Fruit fly (Drosophila melanogaster) whole organism, prepupa: ENCODE measurements around the gene Galk.

Source experiments
- Blimp-1 ChIP-seq: fragments of 200-800 bp; sonication (Bioruptor generic); optimal IDR thresholded peaks from 3 replicates; lab custom pipeline; 2017; ENCODE audit warnings: missing biosample characterization, missing genetic modification characterization, mild to moderate bottlenecking, moderate library complexity, missing genetic modification reagents
- CG10631 ChIP-seq: fragments of 200-800 bp; sonication (Bioruptor generic); optimal IDR thresholded peaks from 2 replicates; lab custom pipeline; 2016; ENCODE audit warnings: missing biosample characterization, missing genetic modification characterization
- CG1621 ChIP-seq: fragments of 200-800 bp; sonication (Bioruptor generic); optimal IDR thresholded peaks from 3 replicates; lab custom pipeline; 2018; ENCODE audit warnings: missing biosample characterization, mild to moderate bottlenecking, missing genetic modification characterization
- CG31627 ChIP-seq: fragments of 200-800 bp; sonication (Bioruptor generic); optimal IDR thresholded peaks from 3 replicates; lab custom pipeline; 2016; ENCODE audit warnings: missing biosample characterization, missing genetic modification characterization
- CG6163 ChIP-seq: fragments of 200-800 bp; sonication (Bioruptor generic); IDR thresholded peaks from 3 replicates; pipeline ENCODE4 v1.3.6; 2022; ENCODE audit warnings: missing biosample characterization, missing genetic modification characterization
- CG6276 ChIP-seq: fragments of 200-800 bp; sonication (Bioruptor generic); optimal IDR thresholded peaks from 2 replicates; lab custom pipeline; 2017; ENCODE audit warnings: missing biosample characterization, mild to moderate bottlenecking, missing genetic modification characterization
- CG8119 ChIP-seq: fragments of 200-800 bp; sonication (Bioruptor generic); IDR thresholded peaks from 3 replicates; pipeline ENCODE4 v1.3.6; 2022; ENCODE audit warnings: missing biosample characterization, missing genetic modification characterization
- CG8319 ChIP-seq: fragments of 200-800 bp; sonication (Bioruptor generic); optimal IDR thresholded peaks from 3 replicates; lab custom pipeline; 2016; ENCODE audit warnings: missing biosample characterization, missing genetic modification characterization
- CG8632 ChIP-seq: fragments of 200-800 bp; sonication (Bioruptor generic); optimal IDR thresholded peaks from 3 replicates; lab custom pipeline; 2016; ENCODE audit warnings: missing biosample characterization, missing genetic modification characterization
- Eip75B ChIP-seq: fragments of 200-800 bp; sonication (Bioruptor generic); optimal IDR thresholded peaks from 3 replicates; lab custom pipeline; 2016; ENCODE audit warnings: missing biosample characterization, missing genetic modification characterization
- Eip78C ChIP-seq: fragments of 200-800 bp; sonication (Bioruptor generic); peaks from one replicate; lab custom pipeline; 2016; ENCODE audit warnings: missing biosample characterization, missing genetic modification characterization
- Ets21C ChIP-seq: fragments of 200-800 bp; sonication (Bioruptor generic); optimal IDR thresholded peaks from 3 replicates; lab custom pipeline; 2016; ENCODE audit warnings: missing biosample characterization, missing genetic modification characterization
- Ets96B ChIP-seq: fragments of 200-800 bp; optimal IDR thresholded peaks from 2 replicates; lab custom pipeline; 2019; ENCODE audit warnings: missing biosample characterization, mild to moderate bottlenecking, missing genetic modification characterization, moderate library complexity
- Gug ChIP-seq: fragments of 200-800 bp; sonication (Bioruptor generic); IDR thresholded peaks from 2 replicates; pipeline ENCODE4 v1.3.6; 2022; ENCODE audit warnings: missing biosample characterization, missing genetic modification characterization
- Hr38 ChIP-seq: sonication (Bioruptor generic); optimal IDR thresholded peaks from 2 replicates; lab custom pipeline; 2016; ENCODE audit warnings: missing biosample characterization, missing genetic modification characterization
- Hr39 ChIP-seq: fragments of 200-800 bp; sonication (Bioruptor generic); optimal IDR thresholded peaks from 2 replicates; lab custom pipeline; 2016; ENCODE audit warnings: missing biosample characterization, missing genetic modification characterization
- Hr4 ChIP-seq: fragments of 200-800 bp; sonication (Bioruptor generic); optimal IDR thresholded peaks from 3 replicates; lab custom pipeline; 2016; ENCODE audit warnings: missing biosample characterization, missing genetic modification characterization
- Met ChIP-seq: fragments of 200-800 bp; sonication (Bioruptor generic); optimal IDR thresholded peaks from 3 replicates; lab custom pipeline; 2016; ENCODE audit warnings: missing biosample characterization, missing genetic modification characterization
- OdsH ChIP-seq: fragments of 200-800 bp; sonication (Bioruptor generic); optimal IDR thresholded peaks from 3 replicates; lab custom pipeline; 2016; ENCODE audit warnings: missing biosample characterization, missing genetic modification characterization
- Smox ChIP-seq: fragments of 200-800 bp; sonication (Bioruptor generic); optimal IDR thresholded peaks from 3 replicates; lab custom pipeline; 2016; ENCODE audit warnings: missing biosample characterization, missing genetic modification characterization
- Sox102F ChIP-seq: fragments of 200-800 bp; sonication (Bioruptor generic); optimal IDR thresholded peaks from 2 replicates; lab custom pipeline; 2016; ENCODE audit warnings: missing biosample characterization, mild to moderate bottlenecking, missing genetic modification characterization
- Sox15 ChIP-seq: fragments of 200-800 bp; sonication (Bioruptor generic); optimal IDR thresholded peaks from 3 replicates; lab custom pipeline; 2016; ENCODE audit warnings: missing biosample characterization, missing genetic modification characterization
- achi ChIP-seq: fragments of 200-800 bp; sonication (Bioruptor generic); optimal IDR thresholded peaks from 3 replicates; lab custom pipeline; 2016; ENCODE audit warnings: missing biosample characterization, missing genetic modification characterization
- acj6 ChIP-seq: fragments of 200-800 bp; sonication (Bioruptor generic); optimal IDR thresholded peaks from 3 replicates; lab custom pipeline; 2016; ENCODE audit warnings: missing biosample characterization, missing genetic modification characterization
- cyc ChIP-seq: fragments of 200-800 bp; sonication (Bioruptor generic); optimal IDR thresholded peaks from 3 replicates; lab custom pipeline; 2016; ENCODE audit warnings: missing biosample characterization, missing genetic modification characterization
- dsx ChIP-seq: fragments of 200-800 bp; optimal IDR thresholded peaks from 3 replicates; lab custom pipeline; 2019; ENCODE audit warnings: missing biosample characterization, mild to moderate bottlenecking, missing genetic modification characterization, moderate library complexity; ENCODE audit not compliant: poor library complexity, severe bottlenecking
- eg ChIP-seq: fragments of 200-800 bp; sonication (Bioruptor generic); IDR thresholded peaks from 3 replicates; pipeline ENCODE4 v1.3.6; 2022; ENCODE audit warnings: missing biosample characterization, missing genetic modification characterization
- esn ChIP-seq: fragments of 200-800 bp; sonication (Bioruptor generic); optimal IDR thresholded peaks from 2 replicates; lab custom pipeline; 2016; ENCODE audit warnings: missing biosample characterization, mild to moderate bottlenecking, missing genetic modification characterization, moderate library complexity
- fd85E ChIP-seq: fragments of 200-800 bp; sonication (Bioruptor generic); optimal IDR thresholded peaks from 3 replicates; lab custom pipeline; 2016; ENCODE audit warnings: missing biosample characterization, missing genetic modification characterization
- fkh ChIP-seq: fragments of 200-800 bp; sonication (Bioruptor generic); optimal IDR thresholded peaks from 3 replicates; lab custom pipeline; 2017; ENCODE audit warnings: missing biosample characterization, mild to moderate bottlenecking, missing genetic modification characterization, moderate library complexity
- net ChIP-seq: fragments of 200-800 bp; sonication (Bioruptor generic); optimal IDR thresholded peaks from 3 replicates; lab custom pipeline; 2016; ENCODE audit warnings: missing biosample characterization, missing genetic modification characterization
- spab ChIP-seq: fragments of 200-800 bp; sonication (Bioruptor generic); optimal IDR thresholded peaks from 2 replicates; lab custom pipeline; 2017; ENCODE audit warnings: missing biosample characterization, mild to moderate bottlenecking, missing genetic modification characterization, missing genetic modification reagents
- svp ChIP-seq: fragments of 200-800 bp; sonication (Bioruptor generic); peaks from one replicate; lab custom pipeline; 2016; ENCODE audit warnings: missing biosample characterization, missing genetic modification characterization
- topi ChIP-seq: fragments of 200-800 bp; sonication (Bioruptor generic); optimal IDR thresholded peaks from 3 replicates; lab custom pipeline; 2016; ENCODE audit warnings: missing biosample characterization, missing genetic modification characterization
- vri ChIP-seq: fragments of 200-800 bp; sonication (Bioruptor generic); optimal IDR thresholded peaks from 3 replicates; lab custom pipeline; 2016; ENCODE audit warnings: missing biosample characterization, mild to moderate bottlenecking, missing genetic modification characterization

Gene Galk

dm6 chr3L:9025680-9026079, 39.8 kb upstream of the Galk start (continued):
- peak; percentile 11 for TF ChIP-seq CG10631 (GFP tag; lab: Kevin White, UChicago)
- peak; percentile 13 for TF ChIP-seq Eip75B (GFP tag; lab: Kevin White, UChicago)
- TF ChIP-seq eg (GFP tag; lab: Robert Waterston, UW) = no peak
- no peak for TF ChIP-seq CG8319 (GFP tag; lab: Kevin White, UChicago)
- no peak for TF ChIP-seq vri (GFP tag; lab: Kevin White, UChicago)
- TF ChIP-seq achi (GFP tag; lab: Kevin White, UChicago) = no peak
- TF ChIP-seq OdsH (GFP tag; lab: Kevin White, UChicago) = peak; percentile 22
- TF ChIP-seq, all 60 proteins: peak for 14

- TF ChIP-seq Hr39 (GFP tag; lab: Kevin White, UChicago) (no peak), net (GFP tag; lab: Kevin White, UChicago) (no peak), CG1621 (no peak), OdsH (GFP tag; lab: Kevin White, UChicago) (no peak), fd85E (GFP tag; lab: Kevin White, UChicago) (no peak), Sox15 (GFP tag; lab: Kevin White, UChicago) (no peak), CG8632 (GFP tag; lab: Kevin White, UChicago) (no peak), Blimp-1 (GFP tag; lab: Kevin White, UChicago) (no peak), spab (GFP tag; lab: Kevin White, UChicago) (no peak), Ets96B (tag; lab: Kevin White, UChicago) (no peak), topi (GFP tag; lab: Kevin White, UChicago) (no peak), Gug (GFP tag; lab: Robert Waterston, UW) (no peak), Hr4 (GFP tag; lab: Kevin White, UChicago) (no peak), CG6276 (GFP tag; lab: Kevin White, UChicago) (no peak), Eip78C (no peak), CG10631 (GFP tag; lab: Kevin White, UChicago) (no peak)
Observed at dm6 chr3L:9025178-9025577, 39.3 kb upstream of the Galk start.

DNA sequence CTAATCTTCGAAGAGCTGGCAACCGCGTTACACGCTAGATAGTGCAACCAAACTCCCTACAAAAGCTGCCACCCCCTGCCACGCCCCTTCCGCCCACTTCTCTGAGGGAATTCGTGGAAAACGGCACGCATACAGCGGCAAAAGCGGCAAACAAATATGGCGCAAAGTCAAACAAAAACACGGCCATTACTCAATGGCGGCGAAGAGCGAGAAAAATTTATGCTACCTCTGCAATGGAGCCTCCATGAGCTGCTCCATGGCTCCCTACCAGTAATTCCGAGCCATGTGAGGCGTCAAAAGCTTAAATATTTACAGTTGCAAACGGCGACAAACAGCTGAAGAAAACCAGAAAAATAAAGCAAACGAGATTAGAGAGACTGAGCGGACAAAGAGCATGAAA, 38.9 kb upstream of the Galk start:
- TF ChIP-seq cyc (GFP tag; lab: Kevin White, UChicago) (no peak), CG8119 (no peak), fkh (GFP tag; lab: Kevin White, UChicago) (peak; percentile 76)

dm6 chr3L:9023627-9024026, 37.7 kb upstream of the Galk start:
- TF ChIP-seq Met (GFP tag; lab: Kevin White, UChicago) = peak; percentile 41
- TF ChIP-seq Sox102F (GFP tag; lab: Kevin White, UChicago) = peak; percentile 34
- peak; percentile 66 for TF ChIP-seq svp (GFP tag; lab: Kevin White, UChicago)
- peak; percentile 19 for TF ChIP-seq Smox (GFP tag; lab: Kevin White, UChicago)
- peak; percentile 9 for TF ChIP-seq OdsH (GFP tag; lab: Kevin White, UChicago)
- TF ChIP-seq acj6 (GFP tag; lab: Kevin White, UChicago) = peak; percentile 16
- TF ChIP-seq Hr4 (GFP tag; lab: Kevin White, UChicago) = no peak
- TF ChIP-seq Ets21C (GFP tag; lab: Kevin White, UChicago) = peak; percentile 2
- no peak for TF ChIP-seq topi (GFP tag; lab: Kevin White, UChicago)
- TF ChIP-seq Sox15 (GFP tag; lab: Kevin White, UChicago) = no peak
- TF ChIP-seq CG31627 (GFP tag; lab: Kevin White, UChicago) = peak; percentile 41
- peak; percentile 60 for TF ChIP-seq Hr39 (GFP tag; lab: Kevin White, UChicago)
- peak; percentile 54; the same call in 1 of the 3 replicates for TF ChIP-seq CG6163 (GFP tag; lab: Robert Waterston, UW)
- peak; percentile 41 for TF ChIP-seq esn (GFP tag; lab: Kevin White, UChicago)
- TF ChIP-seq Hr38 = no peak
- TF ChIP-seq achi (GFP tag; lab: Kevin White, UChicago) = peak; percentile 9
- no peak for TF ChIP-seq dsx (GFP tag; lab: Kevin White, UChicago)
